Fruit fly (Drosophila melanogaster): ENCODE results near the gene Gr93c.

Gr93c gene

DNA sequence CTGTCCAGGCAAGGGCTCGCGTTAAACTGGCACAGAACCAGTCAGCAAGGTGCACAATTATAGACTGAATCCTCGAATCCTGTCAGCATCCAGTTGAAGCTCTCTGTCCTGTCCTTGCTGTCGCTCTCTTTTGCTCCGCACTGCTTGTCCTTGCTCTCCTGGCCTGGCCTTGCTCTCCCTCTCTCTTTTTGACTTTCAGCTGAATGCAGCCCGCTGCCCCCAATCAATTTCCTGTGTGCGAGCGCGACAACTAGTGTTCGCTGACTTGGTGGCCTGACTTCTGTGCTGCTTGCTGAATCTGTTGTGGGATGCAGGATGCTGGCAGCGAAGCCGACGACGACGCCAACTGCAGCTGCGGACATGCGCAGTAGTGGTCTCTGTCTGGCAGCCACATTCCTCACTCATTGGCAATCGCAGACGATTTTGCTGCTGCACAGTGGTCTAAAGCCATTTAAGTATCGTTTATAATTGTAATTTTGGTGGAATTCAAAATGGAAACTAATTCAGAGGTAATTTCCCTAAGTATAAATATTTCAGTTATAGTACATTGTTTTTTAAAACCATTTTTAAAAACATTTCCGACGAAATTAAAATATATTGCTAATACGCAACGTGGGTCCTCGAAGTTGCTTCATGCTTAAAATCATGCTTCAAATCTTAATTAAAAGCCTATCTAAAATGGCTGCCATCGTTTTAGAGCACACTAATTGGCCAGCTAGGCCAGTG is 36.3 kb downstream of the Gr93c start (continued):
- TF ChIP-seq CG8478 (optimal IDR thresholded peaks at IDR 0.05) (peak; percentile 83), lab (GFP tag; optimal IDR thresholded peaks at IDR 0.05) (peak; percentile 68), dmrt99B (tag; optimal IDR thresholded peaks at IDR 0.05) (peak; percentile 55), Hey (tag; optimal IDR thresholded peaks at IDR 0.05) (no peak), phol (tag; optimal IDR thresholded peaks at IDR 0.05) (peak; percentile 21), Meics (GFP tag; optimal IDR thresholded peaks at IDR 0.05) (peak; percentile 61), CG13296 (GFP tag; optimal IDR thresholded peaks at IDR 0.05) (peak; percentile 30), tgo (GFP tag; IDR thresholded peaks at IDR 0.05) (no peak), CG18619 (GFP tag; optimal IDR thresholded peaks at IDR 0.05) (peak; percentile 8), CG10321 (GFP tag; IDR thresholded peaks at IDR 0.05) (peak; percentile 87), CG8359 (GFP tag; optimal IDR thresholded peaks at IDR 0.05; ENCODE audit: borderline replicate concordance) (no peak), grau (tag; optimal IDR thresholded peaks at IDR 0.05) (peak; percentile 42), pnt (GFP tag; optimal IDR thresholded peaks at IDR 0.05) (no peak), zfh1 (GFP tag; IDR thresholded peaks at IDR 0.05) (no peak), HLH54F (GFP tag; optimal IDR thresholded peaks at IDR 0.05) (peak; percentile 22), CG31365 (tag; optimal IDR thresholded peaks at IDR 0.05) (peak; percentile 63), CG16779 (GFP tag; IDR thresholded peaks at IDR 0.05) (peak; percentile 69; the same call in 1 of the 2 replicates), CG18599 (GFP tag; optimal IDR thresholded peaks at IDR 0.05) (peak; percentile 70), Hand (GFP tag; optimal IDR thresholded peaks at IDR 0.05) (peak; percentile 31), MTF-1 (GFP tag; optimal IDR thresholded peaks at IDR 0.05; ENCODE audit: borderline replicate concordance) (no peak), ci (GFP tag; IDR thresholded peaks at IDR 0.05) (no peak), row (GFP tag; IDR thresholded peaks at IDR 0.05) (peak; percentile 46), sd (tag; optimal IDR thresholded peaks at IDR 0.05) (peak; percentile 59), Sox100B (GFP tag; optimal IDR thresholded peaks at IDR 0.05) (peak; percentile 8), Nf-YC (tag; optimal IDR thresholded peaks at IDR 0.05) (peak; percentile 28), CG11560 (tag; IDR thresholded peaks at IDR 0.05) (no peak), CG15514 (GFP tag; optimal IDR thresholded peaks at IDR 0.05) (peak; percentile 10), shn (GFP tag; optimal IDR thresholded peaks at IDR 0.05) (no peak), Hsf (GFP tag; optimal IDR thresholded peaks at IDR 0.05) (peak; percentile 6), CG9727 (GFP tag; optimal IDR thresholded peaks at IDR 0.05) (peak; percentile 25), Adf1 (GFP tag; IDR thresholded peaks at IDR 0.05) (peak; percentile 88), tll (GFP tag; optimal IDR thresholded peaks at IDR 0.05) (peak in 1 of 2 experiments; percentile 47), CG2678 (tag; optimal IDR thresholded peaks at IDR 0.05) (peak; percentile 54), CG9437 (GFP tag; optimal IDR thresholded peaks at IDR 0.05) (peak; percentile 6), sens (GFP tag) (peak; percentile 13), jing (GFP tag; optimal IDR thresholded peaks at IDR 0.05) (no peak), bigmax (GFP tag; optimal IDR thresholded peaks at IDR 0.05) (no peak), ewg (GFP tag; optimal IDR thresholded peaks at IDR 0.05) (peak; percentile 67), CG30403 (GFP tag; optimal IDR thresholded peaks at IDR 0.05) (peak; percentile 30), Bgb (GFP tag; IDR thresholded peaks at IDR 0.05; ENCODE audit: partially characterized antibody) (peak; percentile 36; the same call in 1 of the 2 replicates), HHEX (GFP tag; optimal IDR thresholded peaks at IDR 0.05) (peak; percentile 18), CG11247 (GFP tag; IDR thresholded peaks at IDR 0.05) (no peak), Jarid2 (GFP tag; optimal IDR thresholded peaks at IDR 0.05) (peak; percentile 45), CG11504 (tag; optimal IDR thresholded peaks at IDR 0.05) (peak; percentile 45), CG2712 (tag; optimal IDR thresholded peaks at IDR 0.05) (peak; percentile 24), CG16863 (GFP tag; optimal IDR thresholded peaks at IDR 0.05) (no peak), tio (GFP tag; optimal IDR thresholded peaks at IDR 0.05) (peak; percentile 11), nom (GFP tag; optimal IDR thresholded peaks at IDR 0.05) (peak; percentile 22)

All from whole organism, embryonic.